Fruit fly (Drosophila melanogaster): Measurements from ENCODE around the gene CG17376.

DNA sequence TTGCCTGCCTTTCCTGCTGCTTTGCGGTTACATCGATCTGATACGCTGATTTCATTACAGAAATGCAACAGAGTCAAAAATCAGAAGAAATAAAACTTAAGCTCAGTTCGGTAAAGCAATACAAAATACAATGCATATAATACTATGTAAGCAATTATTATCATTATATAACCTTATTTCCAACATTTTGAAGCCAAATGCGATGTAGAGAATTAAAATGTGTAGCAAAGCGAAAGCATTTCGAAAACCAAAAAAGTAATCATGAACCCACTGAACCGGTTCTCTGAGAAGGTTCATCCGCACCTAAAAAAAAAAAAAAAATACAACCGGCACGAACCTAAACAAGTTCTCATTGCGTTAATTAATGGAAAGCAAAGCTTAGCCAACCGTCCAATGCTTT, 16.5 kb downstream of the CG17376 start:
- TF ChIP-seq Ets98B (GFP tag; IDR thresholded peaks at IDR 0.05) = no peak
- no peak for TF ChIP-seq fd96Ca (GFP tag; IDR thresholded peaks at IDR 0.05)
- no peak for TF ChIP-seq gl (tag; optimal IDR thresholded peaks at IDR 0.05)
- no peak for TF ChIP-seq CG32121 (GFP tag; IDR thresholded peaks at IDR 0.05)
- no peak for TF ChIP-seq Pif1B (GFP tag; optimal IDR thresholded peaks at IDR 0.05)
- no peak for TF ChIP-seq CG10348 (GFP tag; IDR thresholded peaks at IDR 0.05)
